Worm (Caenorhabditis elegans): ENCODE results near the gene C56G2.5.

The C56G2.5 gene

DNA sequence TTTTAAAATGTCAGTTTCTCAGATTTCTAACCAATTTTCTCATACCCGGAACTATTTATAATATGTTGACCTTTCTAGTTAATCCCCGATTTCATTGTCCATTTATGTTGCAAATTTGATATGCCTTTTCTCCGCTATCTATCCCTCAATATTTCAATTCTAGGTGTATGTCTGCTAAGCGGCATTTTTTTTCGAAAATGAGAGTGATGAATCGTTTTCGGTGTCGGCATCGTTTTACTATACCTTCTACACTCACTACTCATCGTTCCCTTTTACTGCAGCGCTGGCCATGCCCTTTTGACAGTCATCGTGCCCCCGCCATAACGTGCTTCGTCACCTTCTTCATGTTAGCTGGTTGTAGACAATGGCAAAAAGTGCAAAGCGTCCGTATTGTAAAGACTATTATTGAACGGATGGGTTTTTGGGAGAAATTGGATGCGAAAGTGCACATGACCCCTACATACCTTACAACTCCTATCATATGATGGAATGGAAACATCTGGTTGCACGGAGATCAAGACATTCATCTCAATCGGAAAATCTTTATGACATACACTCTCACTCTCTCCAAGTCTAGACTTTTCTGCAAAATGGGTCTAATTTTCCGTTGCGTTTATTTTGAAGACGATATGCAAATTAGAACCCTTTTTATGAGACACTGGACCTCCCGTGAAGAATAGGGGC is 35.3 kb upstream of the C56G2.5 start (continued):
- no peak for TF ChIP-seq unc-55 (GFP tag; optimal IDR thresholded peaks at IDR 0.05)
- no peak for TF ChIP-seq elt-1 (tag; optimal IDR thresholded peaks at IDR 0.05)

ce11 chrIII:6358704-6359103 is 34.7 kb upstream of the C56G2.5 start:
- TF ChIP-seq ceh-16 (tag; optimal IDR thresholded peaks at IDR 0.05) (peak; percentile 77), mab-5 (tag; optimal IDR thresholded peaks at IDR 0.05) (no peak), unc-55 (GFP tag; optimal IDR thresholded peaks at IDR 0.05) (no peak), nhr-6 (tag; optimal IDR thresholded peaks at IDR 0.05) (peak; percentile 4), elt-1 (tag; optimal IDR thresholded peaks at IDR 0.05) (no peak), unc-39 (tag; optimal IDR thresholded peaks at IDR 0.05) (no peak), ama-1 (optimal IDR thresholded peaks at IDR 0.05) (no peak), sma-9 (GFP tag; optimal IDR thresholded peaks at IDR 0.05) (peak; percentile 48), sma-9 (tag; optimal IDR thresholded peaks at IDR 0.05) (no peak), C34F6.9 (tag; optimal IDR thresholded peaks at IDR 0.05) (no peak), nhr-25 (tag; optimal IDR thresholded peaks at IDR 0.05) (peak; percentile 15), alr-1 (tag; optimal IDR thresholded peaks at IDR 0.05) (no peak), nhr-237 (tag; optimal IDR thresholded peaks at IDR 0.05) (no peak)

- TF ChIP-seq elt-3 (tag; optimal IDR thresholded peaks at IDR 0.05): no peak
These were observed 32.7 kb upstream of the C56G2.5 start for ce11 chrIII:6356764-6357163.

DNA sequence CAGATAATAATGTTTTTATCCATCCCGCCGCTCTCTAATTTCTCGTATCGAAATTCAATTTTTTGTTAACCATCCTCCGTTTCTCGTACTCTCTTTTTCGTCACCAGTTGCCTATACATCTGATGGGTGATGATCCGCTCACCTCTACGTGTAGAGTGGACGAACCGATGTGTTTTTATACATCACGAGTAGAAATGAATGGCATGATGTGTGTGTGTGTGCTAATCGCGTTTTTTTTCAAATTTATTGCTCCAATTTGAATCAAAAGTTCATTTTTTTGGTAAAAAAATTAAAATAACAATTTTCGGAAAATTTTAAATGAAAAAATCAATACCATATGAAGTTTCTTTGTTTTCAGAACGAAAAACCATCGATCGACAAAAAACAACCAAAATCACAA is 32.0 kb upstream of the C56G2.5 start:
- TF ChIP-seq elt-1 (tag; optimal IDR thresholded peaks at IDR 0.05) (no peak), nhr-129 (tag; optimal IDR thresholded peaks at IDR 0.05) (peak; percentile 19)

DNA sequence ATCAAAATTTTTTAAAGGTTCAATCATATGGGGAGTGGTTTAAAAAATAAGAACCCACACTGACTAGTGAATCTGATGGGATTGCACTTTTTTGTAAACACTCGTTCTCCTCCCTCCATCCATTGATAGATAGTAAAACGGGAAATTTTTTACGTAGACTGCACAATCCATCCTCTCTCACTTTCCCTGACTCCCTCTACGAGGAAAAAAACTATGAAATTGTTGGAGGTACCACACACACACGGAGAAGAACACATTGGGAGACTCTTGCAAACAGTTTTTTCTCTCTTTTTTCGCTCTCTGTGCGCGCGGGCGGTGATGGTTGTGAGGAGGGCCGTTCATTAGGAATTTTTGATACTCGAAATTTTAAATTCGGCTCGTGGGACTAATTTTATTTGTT is 31.3 kb upstream of the C56G2.5 start:
- TF ChIP-seq unc-55 (GFP tag; optimal IDR thresholded peaks at IDR 0.05): peak; percentile 65
- no peak for TF ChIP-seq ZK546.5 (tag; optimal IDR thresholded peaks at IDR 0.05)
- no peak for TF ChIP-seq nhr-23 (tag; optimal IDR thresholded peaks at IDR 0.05)
- peak; percentile 8 for TF ChIP-seq nhr-129 (tag; optimal IDR thresholded peaks at IDR 0.05)
- TF ChIP-seq lsy-2 (tag; optimal IDR thresholded peaks at IDR 0.05): no peak
- no peak for TF ChIP-seq R02D3.7 (tag; optimal IDR thresholded peaks at IDR 0.05)

ce11 chrIII:6353084-6353483 is 29.0 kb upstream of the C56G2.5 start, which contains the start of gene akap-1:
Gene akap-1 (plus strand): TSS chrIII:6353384.
- no peak for TF ChIP-seq F13H6.1 (tag; optimal IDR thresholded peaks at IDR 0.05)
- TF ChIP-seq dmd-4 (tag; optimal IDR thresholded peaks at IDR 0.05): no peak
- no peak for TF ChIP-seq Y55F3AM.14 (GFP tag; optimal IDR thresholded peaks at IDR 0.05)
- TF ChIP-seq crh-2 (tag; optimal IDR thresholded peaks at IDR 0.05): no peak
- no peak for TF ChIP-seq egl-27 (tag; optimal IDR thresholded peaks at IDR 0.05)
- TF ChIP-seq mbf-1 (tag; optimal IDR thresholded peaks at IDR 0.05): no peak
- TF ChIP-seq nhr-6 (tag; optimal IDR thresholded peaks at IDR 0.05): no peak
- TF ChIP-seq sma-9 (GFP tag; optimal IDR thresholded peaks at IDR 0.05): no peak
- no peak for TF ChIP-seq sma-9 (tag; optimal IDR thresholded peaks at IDR 0.05)
- TF ChIP-seq ztf-1 (GFP tag; conservative IDR thresholded peaks at IDR 0.05): no peak

DNA sequence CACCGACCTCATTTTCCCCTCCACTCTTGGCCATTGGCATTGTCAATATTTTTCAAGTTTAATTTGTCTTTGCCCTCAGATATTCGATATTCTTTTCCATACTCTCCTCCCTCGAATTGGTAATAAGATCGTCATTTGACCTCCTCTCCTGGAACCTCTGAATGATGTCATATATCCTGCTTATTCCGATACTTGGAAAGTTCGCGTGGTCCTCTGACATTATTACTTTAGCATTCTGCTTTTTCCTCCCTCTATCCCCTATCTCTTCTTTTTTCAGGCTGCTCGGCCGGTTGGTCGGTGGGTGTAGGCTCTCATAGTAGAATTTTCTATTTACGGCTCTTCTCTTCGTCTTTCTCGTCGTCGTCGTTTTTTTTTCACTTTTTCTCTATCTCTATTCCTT is 28.4 kb upstream of the C56G2.5 start:
- peak; percentile 66 for TF ChIP-seq C34F6.9 (tag; optimal IDR thresholded peaks at IDR 0.05)
- no peak for TF ChIP-seq Y55F3AM.14 (GFP tag; optimal IDR thresholded peaks at IDR 0.05)
- TF ChIP-seq ztf-11 (tag; optimal IDR thresholded peaks at IDR 0.05): no peak
- no peak for TF ChIP-seq ztf-1 (GFP tag; conservative IDR thresholded peaks at IDR 0.05)
- no peak for TF ChIP-seq lin-11 (tag; optimal IDR thresholded peaks at IDR 0.05)
- no peak for TF ChIP-seq nhr-10 (tag; optimal IDR thresholded peaks at IDR 0.05)
- no peak for TF ChIP-seq fos-1 (tag; optimal IDR thresholded peaks at IDR 0.05)
- peak; percentile 30 for TF ChIP-seq nhr-129 (tag; optimal IDR thresholded peaks at IDR 0.05)
- no peak for TF ChIP-seq nhr-21 (tag; optimal IDR thresholded peaks at IDR 0.05)
- TF ChIP-seq mbf-1 (tag; optimal IDR thresholded peaks at IDR 0.05): no peak
- peak; percentile 18 for TF ChIP-seq nhr-6 (tag; optimal IDR thresholded peaks at IDR 0.05)
- no peak for TF ChIP-seq R02D3.7 (tag; optimal IDR thresholded peaks at IDR 0.05)
- TF ChIP-seq sem-4 (tag; optimal IDR thresholded peaks at IDR 0.05): peak; percentile 42
- TF ChIP-seq ceh-82 (tag; optimal IDR thresholded peaks at IDR 0.05): no peak
- no peak for TF ChIP-seq nhr-12 (tag; optimal IDR thresholded peaks at IDR 0.05)
- peak; percentile 33 for TF ChIP-seq crh-2 (tag; optimal IDR thresholded peaks at IDR 0.05)
- no peak for TF ChIP-seq lin-13 (GFP tag; optimal IDR thresholded peaks at IDR 0.05)
- no peak for TF ChIP-seq nhr-77 (tag; optimal IDR thresholded peaks at IDR 0.05)
- peak; percentile 65 for TF ChIP-seq zag-1 (tag; optimal IDR thresholded peaks at IDR 0.05)
- no peak for TF ChIP-seq ZK546.5 (tag; optimal IDR thresholded peaks at IDR 0.05)
- peak; percentile 52 for TF ChIP-seq sma-9 (GFP tag; optimal IDR thresholded peaks at IDR 0.05)
- no peak for TF ChIP-seq sma-9 (tag; optimal IDR thresholded peaks at IDR 0.05)
- TF ChIP-seq skn-1 (tag; optimal IDR thresholded peaks at IDR 0.05): no peak
- no peak for TF ChIP-seq dmd-4 (tag; optimal IDR thresholded peaks at IDR 0.05)
- no peak for TF ChIP-seq sma-3 (GFP tag; optimal IDR thresholded peaks at IDR 0.05)
- no peak for TF ChIP-seq nhr-11 (tag; optimal IDR thresholded peaks at IDR 0.05)
- no peak for TF ChIP-seq nhr-25 (tag; optimal IDR thresholded peaks at IDR 0.05)
- TF ChIP-seq snpc-4 (tag; optimal IDR thresholded peaks at IDR 0.05): no peak

All from whole organism, L2 larva.